Worm (Caenorhabditis elegans) whole organism, young adult: Measurements from ENCODE around the gene nhr-86.

Experiments
- ceh-58 ChIP-seq: fragments of 200-800 bp; sonication (Bioruptor generic); IDR thresholded peaks from 2 replicates; pipeline ENCODE4 v1.3.6; 2022; ENCODE audit warnings: missing genetic modification characterization, missing compliant biosample characterization
- ztf-26 ChIP-seq: sonication (generic microtip); optimal IDR thresholded peaks from 2 replicates; lab custom pipeline; 2017; ENCODE audit warnings: missing genetic modification characterization, missing compliant biosample characterization

Gene nhr-86

DNA sequence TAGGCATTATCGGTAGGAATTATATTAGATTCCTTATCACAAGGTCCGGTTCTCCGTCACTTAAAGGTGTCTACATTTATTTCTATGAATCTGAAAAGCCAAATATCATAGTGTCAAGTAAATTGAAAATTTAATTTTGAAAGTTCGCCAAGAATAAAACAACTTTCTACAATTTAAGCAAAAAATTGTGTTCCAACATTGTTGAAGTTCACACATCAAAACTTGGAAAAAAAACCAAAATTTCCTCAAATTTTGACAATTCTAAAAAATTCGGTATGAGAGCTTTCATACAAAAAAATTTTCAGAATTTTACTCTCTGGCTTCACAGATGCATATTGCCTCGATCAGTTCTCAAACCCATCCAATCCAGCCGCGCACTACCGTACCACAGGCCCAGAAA, 54.9 kb downstream of the nhr-86 start, which contains the start of gene F59A7.7:
Gene F59A7.7 (plus strand): TSS at position 301 of the 400 bp plus-strand sequence.
- TF ChIP-seq ztf-26 (tag; lab: Kevin White, UChicago), result no peak
- TF ChIP-seq ceh-58 (GFP tag; lab: Robert Waterston, UW), result 0 out of 2 replicates have a peak, but pooled peaks have one; percentile 23
